Worm (Caenorhabditis elegans): ENCODE results near the gene ssp-32.

The ssp-32 gene

DNA sequence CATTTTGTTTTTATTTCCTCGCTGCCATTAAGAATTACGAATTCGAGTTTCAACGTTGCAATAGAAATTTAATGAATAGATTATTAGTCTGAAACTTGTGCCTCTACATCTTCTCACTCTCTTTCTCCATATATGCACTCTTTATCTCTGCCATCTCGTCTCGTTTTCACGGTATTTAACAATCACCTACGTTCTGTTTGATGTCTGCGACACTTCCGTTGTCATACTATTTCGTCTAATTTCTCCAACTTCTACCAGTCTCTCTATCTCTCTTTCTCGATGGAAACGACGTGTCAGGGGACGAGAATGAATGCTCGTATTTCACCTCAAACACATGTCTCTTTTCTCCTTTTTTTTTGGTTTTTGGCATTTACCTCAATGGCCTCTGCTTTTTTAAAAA is 21.4 kb upstream of the ssp-32 start (continued):
- no peak for TF ChIP-seq madf-5 (GFP tag; IDR thresholded peaks at IDR 0.05)
- no peak for TF ChIP-seq jun-1 (tag; optimal IDR thresholded peaks at IDR 0.05)
- TF ChIP-seq lin-38 (GFP tag; IDR thresholded peaks at IDR 0.05), result no peak

DNA sequence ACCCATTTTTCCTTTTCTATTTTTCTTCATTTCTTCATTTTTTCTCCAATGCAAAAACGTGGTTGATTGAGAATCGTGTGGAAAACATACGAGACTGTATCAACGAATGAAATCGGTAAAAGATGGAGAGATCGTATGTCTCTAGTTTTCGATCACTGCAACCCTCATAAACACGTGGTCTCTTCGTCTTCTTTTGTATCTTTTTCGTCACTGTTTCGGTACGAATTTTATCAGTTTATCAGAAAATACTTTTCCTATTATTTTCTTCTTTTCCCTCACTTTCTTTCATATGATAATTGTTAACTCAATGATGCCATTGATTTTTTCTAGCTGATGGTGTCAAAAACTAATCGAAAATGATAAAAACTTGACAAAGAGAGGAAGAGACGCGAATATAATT is 19.5 kb upstream of the ssp-32 start:
- TF ChIP-seq mxl-3 (GFP tag; optimal IDR thresholded peaks at IDR 0.05) (peak; percentile 90), php-3 (GFP tag; IDR thresholded peaks at IDR 0.05) (0 out of 2 replicates have a peak, but pooled peaks have one; percentile 20), daf-19 (GFP tag; conservative IDR thresholded peaks at IDR 0.05) (no peak), T20F7.1 (GFP tag; optimal IDR thresholded peaks at IDR 0.05) (peak; percentile 44), fos-1 (tag; optimal IDR thresholded peaks at IDR 0.05) (no peak), rbr-2 (tag; optimal IDR thresholded peaks at IDR 0.05) (no peak), zfp-3 (GFP tag; conservative IDR thresholded peaks at IDR 0.05) (no peak), ceh-44 (GFP tag; IDR thresholded peaks at IDR 0.05) (no peak), ztf-7 (tag; optimal IDR thresholded peaks at IDR 0.05) (no peak), lin-1 (GFP tag; IDR thresholded peaks at IDR 0.05) (no peak), saeg-2 (GFP tag; IDR thresholded peaks at IDR 0.05) (no peak), set-16 (GFP tag; IDR thresholded peaks at IDR 0.05) (no peak), ama-1 (optimal IDR thresholded peaks at IDR 0.05) (no peak), lin-38 (GFP tag; IDR thresholded peaks at IDR 0.05) (no peak), ceh-32 (tag; optimal IDR thresholded peaks at IDR 0.05; ENCODE audit: poor library complexity) (no peak), aly-2 (tag; optimal IDR thresholded peaks at IDR 0.05) (no peak), mdt-29 (GFP tag; IDR thresholded peaks at IDR 0.05) (no peak), lin-29 (GFP tag; IDR thresholded peaks at IDR 0.05) (no peak), ZK337.2 (GFP tag; IDR thresholded peaks at IDR 0.05) (no peak), aha-1 (tag) (no peak), D1046.2 (GFP tag; IDR thresholded peaks at IDR 0.05) (no peak), fkh-10 (GFP tag; optimal IDR thresholded peaks at IDR 0.05) (no peak), lir-3 (tag; optimal IDR thresholded peaks at IDR 0.05) (no peak), nhr-11 (tag; optimal IDR thresholded peaks at IDR 0.05) (no peak), nhr-28 (tag; optimal IDR thresholded peaks at IDR 0.05) (peak; percentile 87), nhr-10 (tag; optimal IDR thresholded peaks at IDR 0.05) (no peak), jun-1 (tag; optimal IDR thresholded peaks at IDR 0.05) (no peak), nhr-48 (tag; optimal IDR thresholded peaks at IDR 0.05) (peak; percentile 81), nhr-237 (tag; optimal IDR thresholded peaks at IDR 0.05) (no peak), dmd-6 (GFP tag; IDR thresholded peaks at IDR 0.05) (peak; percentile 92), ceh-28 (tag; optimal IDR thresholded peaks at IDR 0.05) (no peak), lin-39 (tag; optimal IDR thresholded peaks at IDR 0.05) (no peak), lin-13 (GFP tag; optimal IDR thresholded peaks at IDR 0.05) (no peak), nhr-42 (GFP tag; IDR thresholded peaks at IDR 0.05) (no peak), Y5F2A.4 (GFP tag; optimal IDR thresholded peaks at IDR 0.05) (no peak), R02D3.7 (tag; optimal IDR thresholded peaks at IDR 0.05) (no peak), mes-2 (tag; optimal IDR thresholded peaks at IDR 0.05; ENCODE audit: poor library complexity, severe bottlenecking) (no peak), T26A8.4 (GFP tag; IDR thresholded peaks at IDR 0.05) (no peak), dmd-8 (GFP tag; IDR thresholded peaks at IDR 0.05) (no peak), nhr-6 (tag; optimal IDR thresholded peaks at IDR 0.05) (no peak), pha-4 (GFP tag; IDR thresholded peaks at IDR 0.05) (no peak), pha-4 (tag; optimal IDR thresholded peaks at IDR 0.05) (no peak), lin-15B (tag; optimal IDR thresholded peaks at IDR 0.05) (no peak), sdz-12 (GFP tag; optimal IDR thresholded peaks at IDR 0.05) (no peak), madf-9 (GFP tag; conservative IDR thresholded peaks at IDR 0.05) (no peak), F37D6.2 (tag; optimal IDR thresholded peaks at IDR 0.05) (no peak), arid-1 (GFP tag; conservative IDR thresholded peaks at IDR 0.05) (no peak), daf-8 (GFP tag; IDR thresholded peaks at IDR 0.05) (no peak), ces-1 (GFP tag; optimal IDR thresholded peaks at IDR 0.05) (no peak), lim-7 (GFP tag; IDR thresholded peaks at IDR 0.05) (no peak), hlh-11 (tag; optimal IDR thresholded peaks at IDR 0.05) (peak; percentile 80)
